Worm (Caenorhabditis elegans) whole organism, L2 larva: ENCODE data around the gene sre-48.

Source experiments
- C34F6.9 ChIP-seq: fragments of 150-350 bp; optimal IDR thresholded peaks from 2 replicates; lab custom pipeline; 2014; ENCODE audit warnings: missing biosample characterization, missing genetic modification characterization
- Y55F3AM.14 ChIP-seq: fragments of 200-800 bp; sonication (Bioruptor generic); optimal IDR thresholded peaks from 2 replicates; lab custom pipeline; 2018; ENCODE audit warnings: mild to moderate bottlenecking, missing genetic modification characterization, missing compliant biosample characterization
- ZK546.5 ChIP-seq: sonication (generic microtip); optimal IDR thresholded peaks from 2 replicates; lab custom pipeline; 2017; ENCODE audit warnings: missing biosample characterization, missing genetic modification characterization
- aly-2 ChIP-seq: fragments of 150-350 bp; optimal IDR thresholded peaks from 2 replicates; lab custom pipeline; 2014; ENCODE audit warnings: missing biosample characterization, missing genetic modification characterization
- ama-1 ChIP-seq: fragments of 150-350 bp; optimal IDR thresholded peaks from 2 replicates; lab custom pipeline; 2018; ENCODE audit warnings: inconsistent platforms
- blmp-1 ChIP-seq: sonication (generic microtip); optimal IDR thresholded peaks from 2 replicates; lab custom pipeline; 2017; ENCODE audit warnings: missing genetic modification characterization, mild to moderate bottlenecking, missing compliant biosample characterization, antibody characterized with exemption, moderate library complexity; ENCODE audit not compliant: insufficient read depth
- crh-2 ChIP-seq: sonication (generic microtip); optimal IDR thresholded peaks from 2 replicates; lab custom pipeline; 2017; ENCODE audit warnings: missing biosample characterization, missing genetic modification characterization
- dmd-4 ChIP-seq: sonication (generic microtip); optimal IDR thresholded peaks from 2 replicates; lab custom pipeline; 2017; ENCODE audit warnings: missing biosample characterization, missing genetic modification characterization
- egl-27 ChIP-seq: sonication (generic microtip); optimal IDR thresholded peaks from 3 replicates; lab custom pipeline; 2017; ENCODE audit warnings: missing biosample characterization, missing genetic modification reagents, missing genetic modification characterization
- elt-1 ChIP-seq: fragments of 150-350 bp; optimal IDR thresholded peaks from 2 replicates; lab custom pipeline; 2014; ENCODE audit warnings: missing biosample characterization, missing genetic modification characterization
- elt-3 ChIP-seq: sonication (generic microtip); optimal IDR thresholded peaks from 2 replicates; lab custom pipeline; 2017; ENCODE audit warnings: missing biosample characterization, missing genetic modification characterization
- fos-1 ChIP-seq: fragments of 150-350 bp; optimal IDR thresholded peaks from 2 replicates; lab custom pipeline; 2014; ENCODE audit warnings: missing biosample characterization, missing genetic modification characterization
- gmeb-1 ChIP-seq: fragments of 150-350 bp; optimal IDR thresholded peaks from 2 replicates; lab custom pipeline; 2014; ENCODE audit warnings: missing biosample characterization, missing genetic modification characterization
- lin-11 ChIP-seq: fragments of 150-350 bp; sonication (generic microtip); optimal IDR thresholded peaks from 2 replicates; lab custom pipeline; 2014; ENCODE audit warnings: missing biosample characterization, missing genetic modification characterization, inconsistent platforms, mixed read lengths
- lin-39 ChIP-seq: fragments of 150-350 bp; optimal IDR thresholded peaks from 2 replicates; lab custom pipeline; 2014; ENCODE audit warnings: missing biosample characterization, missing genetic modification reagents, missing genetic modification characterization
- lsy-2 ChIP-seq, 2 experiments: fragments of 150-350 bp in 1 of 2; sonication (generic microtip) in 1 of 2; optimal IDR thresholded peaks; 2 replicates each; lab custom pipeline; 2014 to 2017; ENCODE audit warnings: missing biosample characterization in 2 of 2, missing genetic modification characterization in 2 of 2
- mdl-1 ChIP-seq, 2 experiments: fragments of 150-350 bp in 1 of 2; sonication (generic microtip) in 1 of 2; optimal IDR thresholded peaks; 2 replicates each; lab custom pipeline; 2017; ENCODE audit warnings: missing biosample characterization in 2 of 2, missing genetic modification characterization in 2 of 2
- nhr-11 ChIP-seq: fragments of 150-350 bp; optimal IDR thresholded peaks from 2 replicates; lab custom pipeline; 2014; ENCODE audit warnings: missing biosample characterization, missing genetic modification characterization
- nhr-129 ChIP-seq: fragments of 150-350 bp; optimal IDR thresholded peaks from 2 replicates; lab custom pipeline; 2014; ENCODE audit warnings: missing biosample characterization, missing genetic modification characterization
- nhr-21 ChIP-seq: fragments of 150-350 bp; optimal IDR thresholded peaks from 2 replicates; lab custom pipeline; 2014; ENCODE audit warnings: missing biosample characterization, missing genetic modification characterization
- nhr-23 ChIP-seq: fragments of 150-350 bp; optimal IDR thresholded peaks from 2 replicates; lab custom pipeline; 2014; ENCODE audit warnings: missing biosample characterization, missing genetic modification reagents, missing genetic modification characterization
- nhr-237 ChIP-seq: fragments of 150-350 bp; optimal IDR thresholded peaks from 2 replicates; lab custom pipeline; 2014; ENCODE audit warnings: missing biosample characterization, missing genetic modification characterization
- nhr-25 ChIP-seq: fragments of 150-350 bp; sonication (generic microtip); optimal IDR thresholded peaks from 3 replicates; lab custom pipeline; 2014; ENCODE audit warnings: missing biosample characterization, missing genetic modification characterization
- nhr-77 ChIP-seq: fragments of 150-350 bp; optimal IDR thresholded peaks from 2 replicates; lab custom pipeline; 2014; ENCODE audit warnings: missing biosample characterization, missing genetic modification characterization
- peb-1 ChIP-seq: fragments of 150-350 bp; optimal IDR thresholded peaks from 2 replicates; lab custom pipeline; 2014; ENCODE audit warnings: missing biosample characterization, missing genetic modification characterization
- sem-4 ChIP-seq: fragments of 150-350 bp; optimal IDR thresholded peaks from 2 replicates; lab custom pipeline; 2014; ENCODE audit warnings: missing biosample characterization, missing genetic modification reagents, missing genetic modification characterization
- skn-1 ChIP-seq: sonication (generic microtip); optimal IDR thresholded peaks from 2 replicates; lab custom pipeline; 2017; ENCODE audit warnings: missing biosample characterization, missing genetic modification characterization
- sma-9 ChIP-seq, 2 experiments: fragments of 150-350 bp in 1 of 2; sonication (generic microtip) in 1 of 2; optimal IDR thresholded peaks; 2 replicates each; lab custom pipeline; 2014 to 2016; ENCODE audit warnings: missing genetic modification characterization in 2 of 2, mild to moderate bottlenecking in 1 of 2, missing biosample characterization in 1 of 2, missing compliant biosample characterization in 1 of 2, missing genetic modification reagents in 1 of 2, moderate library complexity in 1 of 2
- snpc-4 ChIP-seq: fragments of 150-350 bp; optimal IDR thresholded peaks from 2 replicates; lab custom pipeline; 2014; ENCODE audit warnings: missing biosample characterization, missing genetic modification characterization
- unc-55 ChIP-seq: fragments of 150-350 bp; sonication (generic microtip); optimal IDR thresholded peaks from 3 replicates; lab custom pipeline; 2014; ENCODE audit warnings: missing biosample characterization, missing genetic modification reagents, missing genetic modification characterization
- unc-62 ChIP-seq: fragments of 150-350 bp; optimal IDR thresholded peaks from 2 replicates; lab custom pipeline; 2014; ENCODE audit warnings: missing biosample characterization, missing genetic modification reagents, missing genetic modification characterization
- zag-1 ChIP-seq: fragments of 150-350 bp; optimal IDR thresholded peaks from 2 replicates; lab custom pipeline; 2014; ENCODE audit warnings: missing biosample characterization, missing genetic modification characterization
- ztf-1 ChIP-seq: fragments of 200-800 bp; sonication (Bioruptor generic); conservative IDR thresholded peaks from 2 replicates; pipeline ENCODE4 v1.3.6; 2022; ENCODE audit warnings: missing genetic modification characterization, missing compliant biosample characterization
- ztf-4 ChIP-seq: fragments of 150-350 bp; optimal IDR thresholded peaks from 2 replicates; lab custom pipeline; 2014; ENCODE audit warnings: missing biosample characterization, missing genetic modification characterization

The sre-48 gene

DNA sequence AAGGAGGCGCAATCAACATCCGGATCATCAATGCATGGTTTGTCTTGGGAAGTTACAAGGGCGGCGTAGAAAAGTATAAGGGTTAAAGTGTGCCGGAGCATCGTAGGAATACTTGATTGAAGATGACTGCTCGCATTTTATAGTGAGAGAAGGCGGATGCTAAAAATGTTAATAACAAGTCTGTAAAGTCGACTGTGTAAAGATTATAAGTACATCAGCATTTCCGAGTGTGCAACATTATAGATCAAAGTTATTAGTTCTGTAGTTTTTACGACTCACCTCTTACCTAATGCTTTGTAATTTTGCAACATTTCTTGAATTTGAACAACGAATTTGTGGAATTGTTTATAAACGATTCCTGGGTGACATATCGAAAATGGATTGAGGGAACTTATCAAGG, 15.3 kb upstream of the sre-48 start, which contains the start of gene Y39G8B.7:
Gene Y39G8B.7, minus strand, starts transcription at position 101 of the 400 bp plus-strand sequence.
- TF ChIP-seq blmp-1 (no peak), sem-4 (tag; lab: Kevin White, UChicago) (no peak), lin-11 (tag; lab: Kevin White, UChicago) (no peak), unc-55 (no peak), lsy-2 (tag; optimal IDR thresholded peaks at IDR 0.05; lab: Kevin White, UChicago) (no peak), zag-1 (tag; lab: Kevin White, UChicago) (no peak), ZK546.5 (tag; lab: Kevin White, UChicago) (no peak), nhr-11 (tag; lab: Kevin White, UChicago) (no peak), nhr-77 (tag; lab: Kevin White, UChicago) (no peak), elt-1 (tag; lab: Kevin White, UChicago) (no peak), skn-1 (tag; lab: Kevin White, UChicago) (no peak)

DNA sequence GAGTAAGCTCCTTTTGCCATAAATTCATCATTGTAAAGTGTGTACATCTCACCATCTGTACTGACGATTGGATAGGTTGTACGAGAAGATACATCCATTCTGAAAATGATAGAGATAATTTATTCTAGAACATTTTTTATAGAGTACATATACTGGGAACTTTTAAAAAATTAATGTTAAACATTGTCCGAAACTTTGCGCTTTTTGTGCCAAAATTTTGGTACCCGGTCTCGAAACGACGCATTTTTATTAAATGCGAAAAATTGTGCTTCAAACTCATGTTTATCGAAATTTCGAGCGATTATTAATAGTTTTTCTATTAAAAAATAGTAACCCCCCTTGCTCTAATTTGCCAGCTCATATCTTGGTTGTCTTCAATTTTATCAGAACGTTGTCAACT, 12.1 kb upstream of the sre-48 start, which contains the start of gene Y39G8B.5:
Gene Y39G8B.5, minus strand, starts transcription at position 101 of the 400 bp plus-strand sequence.
- TF ChIP-seq nhr-21 (tag; lab: Kevin White, UChicago) (no peak), elt-1 (tag; lab: Kevin White, UChicago) (no peak), skn-1 (tag; lab: Kevin White, UChicago) (no peak), ztf-4 (tag; lab: Kevin White, UChicago) (no peak), ztf-1 (GFP tag; lab: Robert Waterston, UW) (no peak), aly-2 (no peak), C34F6.9 (no peak), peb-1 (tag; lab: Kevin White, UChicago) (no peak), nhr-77 (tag; lab: Kevin White, UChicago) (no peak), blmp-1 (no peak), ZK546.5 (tag; lab: Kevin White, UChicago) (no peak), mdl-1 (tag; optimal IDR thresholded peaks at IDR 0.05; lab: Kevin White, UChicago) (no peak), nhr-237 (tag; lab: Kevin White, UChicago) (no peak), unc-55 (no peak)

DNA sequence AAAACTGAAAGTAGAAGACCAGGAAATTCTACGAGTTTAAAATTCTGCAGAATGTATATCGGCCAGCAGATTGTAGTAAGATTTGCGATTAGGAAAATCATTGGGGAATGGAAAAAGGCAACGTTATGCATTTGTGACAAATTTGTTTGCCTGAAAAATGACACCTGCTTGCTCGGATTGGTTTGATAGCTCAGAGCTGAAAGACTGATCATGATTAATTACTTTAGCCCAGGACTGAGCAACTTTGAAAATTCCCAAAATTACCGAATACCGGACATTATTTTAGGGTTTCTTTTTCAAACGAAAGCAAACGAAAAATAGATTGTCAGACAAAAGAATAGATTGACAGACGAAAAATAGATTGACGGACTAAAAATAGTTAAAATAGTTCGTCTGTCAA, 4.9 kb upstream of the sre-48 start, which contains the start of gene sre-47:
Gene sre-47, minus strand, starts transcription at position 101 of the 400 bp plus-strand sequence.
- TF ChIP-seq ama-1: no peak
- TF ChIP-seq C34F6.9: no peak
- no peak for TF ChIP-seq egl-27 (tag; lab: Kevin White, UChicago)
- no peak for TF ChIP-seq crh-2 (tag; lab: Kevin White, UChicago)
- no peak for TF ChIP-seq Y55F3AM.14 (GFP tag; lab: Kevin White, UChicago)
- no peak for TF ChIP-seq snpc-4 (tag; lab: Kevin White, UChicago)
- no peak for TF ChIP-seq nhr-25
- TF ChIP-seq, all 48 proteins: peak for 0

ce11 chrII:13982923-13983322, 3.2 kb upstream of the sre-48 start, which contains the start of the genes Y39G8B.13 and Y39G8B.10:
TSS of gene Y39G8B.13 (minus strand) at chrII:13983047.
TSS of gene Y39G8B.10 (minus strand) at chrII:13983115.
- TF ChIP-seq nhr-129 (tag; lab: Kevin White, UChicago) (no peak), nhr-21 (tag; lab: Kevin White, UChicago) (no peak), fos-1 (tag; lab: Kevin White, UChicago) (peak; percentile 74), ztf-4 (tag; lab: Kevin White, UChicago) (no peak)

DNA sequence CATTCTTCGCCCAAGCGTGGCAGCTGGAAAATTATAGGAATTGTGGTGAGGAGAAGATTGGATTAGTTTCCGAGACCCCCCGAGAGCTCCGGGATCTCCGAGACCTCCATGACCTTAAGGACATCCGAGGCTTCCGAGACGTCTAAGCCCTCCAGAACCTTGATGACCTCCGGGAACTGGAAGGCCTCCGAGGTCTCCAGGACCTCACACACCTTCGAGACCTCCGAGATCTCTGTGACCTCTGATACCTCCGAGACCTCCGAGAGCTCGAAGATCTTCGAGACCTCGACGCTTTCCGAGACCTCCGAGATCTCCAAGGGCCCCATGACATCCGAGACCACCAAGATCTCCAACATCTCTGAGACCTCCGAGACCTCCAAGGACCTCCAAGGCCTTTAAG, 2.6 kb upstream of the sre-48 start:
- no peak for TF ChIP-seq nhr-23 (tag; lab: Kevin White, UChicago)
- no peak for TF ChIP-seq lin-39
- TF ChIP-seq dmd-4 (tag; lab: Kevin White, UChicago): no peak
- no peak for TF ChIP-seq egl-27 (tag; lab: Kevin White, UChicago)
- TF ChIP-seq skn-1 (tag; lab: Kevin White, UChicago): no peak
- no peak for TF ChIP-seq zag-1 (tag; lab: Kevin White, UChicago)
- no peak for TF ChIP-seq ZK546.5 (tag; lab: Kevin White, UChicago)
- TF ChIP-seq nhr-21 (tag; lab: Kevin White, UChicago): no peak
- TF ChIP-seq sma-9 (GFP tag; optimal IDR thresholded peaks at IDR 0.05; lab: Kevin White, UChicago): no peak
- no peak for TF ChIP-seq sma-9 (tag; optimal IDR thresholded peaks at IDR 0.05; lab: Kevin White, UChicago)
- TF ChIP-seq unc-62 (GFP tag; lab: Kevin White, UChicago): no peak
- TF ChIP-seq nhr-77 (tag; lab: Kevin White, UChicago): no peak
- no peak for TF ChIP-seq nhr-129 (tag; lab: Kevin White, UChicago)
- no peak for TF ChIP-seq gmeb-1 (tag; lab: Kevin White, UChicago)
- TF ChIP-seq nhr-11 (tag; lab: Kevin White, UChicago): no peak
- no peak for TF ChIP-seq elt-3
- TF ChIP-seq ama-1: no peak
